Worm (Caenorhabditis elegans): Measurements from ENCODE around the gene tmed-10.

- TF ChIP-seq him-1 (tag; optimal IDR thresholded peaks at IDR 0.05) (no peak), dao-5 (tag; optimal IDR thresholded peaks at IDR 0.05) (no peak), W03F9.2 (tag; optimal IDR thresholded peaks at IDR 0.05) (no peak)
Measured at ce11 chrV:11336877-11337276, 10.1 kb upstream of the tmed-10 start.
